Fruit fly (Drosophila melanogaster) whole organism, embryonic: ENCODE data around the gene toe.
A peak's percentile ranks its signal among the peaks of the same experiment; 100 is the strongest.

Experiments used
- ATbp ChIP-seq: fragments of 200-800 bp; sonication (Bioruptor generic); optimal IDR thresholded peaks from 2 replicates; lab custom pipeline; 2017; ENCODE audit warnings: missing biosample characterization, mild to moderate bottlenecking, missing genetic modification characterization, missing genetic modification reagents
- Antp ChIP-seq: fragments of 200-800 bp; sonication (Bioruptor generic); optimal IDR thresholded peaks from 3 replicates; lab custom pipeline; 2016; ENCODE audit warnings: missing biosample characterization, missing genetic modification characterization
- CG10654 ChIP-seq: fragments of 200-800 bp; sonication (Bioruptor generic); optimal IDR thresholded peaks from 2 replicates; lab custom pipeline; 2016; ENCODE audit warnings: missing biosample characterization, missing genetic modification characterization
- CG12071 ChIP-seq: fragments of 200-800 bp; sonication (Bioruptor generic); optimal IDR thresholded peaks from 3 replicates; lab custom pipeline; 2018; ENCODE audit warnings: missing biosample characterization, mild to moderate bottlenecking, missing genetic modification characterization
- CG12236 ChIP-seq: fragments of 200-800 bp; sonication (Bioruptor generic); optimal IDR thresholded peaks from 2 replicates; lab custom pipeline; 2016; ENCODE audit warnings: missing biosample characterization, missing genetic modification characterization
- CG1233 ChIP-seq: fragments of 200-800 bp; sonication (Bioruptor generic); optimal IDR thresholded peaks from 4 replicates; lab custom pipeline; 2018; ENCODE audit warnings: missing biosample characterization, mild to moderate bottlenecking, missing genetic modification characterization
- CG12659 ChIP-seq: fragments of 200-800 bp; sonication (Bioruptor generic); optimal IDR thresholded peaks from 3 replicates; lab custom pipeline; 2017; ENCODE audit warnings: mild to moderate bottlenecking, missing biosample characterization, missing genetic modification reagents, missing genetic modification characterization
- CG14441 ChIP-seq: fragments of 200-800 bp; sonication (Bioruptor generic); IDR thresholded peaks from 2 replicates; pipeline ENCODE4 v1.3.6; 2022; ENCODE audit warnings: missing biosample characterization, missing genetic modification characterization
- CG3065 ChIP-seq: fragments of 200-800 bp; sonication (Bioruptor generic); optimal IDR thresholded peaks from 2 replicates; lab custom pipeline; 2016; ENCODE audit warnings: missing biosample characterization, missing genetic modification characterization
- CG31365 ChIP-seq: fragments of 200-800 bp; sonication (Bioruptor generic); optimal IDR thresholded peaks from 2 replicates; lab custom pipeline; 2018; ENCODE audit warnings: missing biosample characterization, mild to moderate bottlenecking, missing genetic modification characterization
- CG3281 ChIP-seq: fragments of 200-800 bp; sonication (Bioruptor generic); optimal IDR thresholded peaks from 3 replicates; lab custom pipeline; 2017; ENCODE audit warnings: missing biosample characterization, mild to moderate bottlenecking, missing genetic modification characterization
- CG3726 ChIP-seq: fragments of 200-800 bp; sonication (Bioruptor generic); IDR thresholded peaks from 3 replicates; pipeline ENCODE4, ENCODE4 v1.3.6; 2022; ENCODE audit warnings: missing biosample characterization, missing genetic modification characterization
- CG6689 ChIP-seq: fragments of 200-800 bp; sonication (Bioruptor generic); IDR thresholded peaks from 2 replicates; pipeline ENCODE4 v1.3.6; 2022; ENCODE audit warnings: missing biosample characterization, missing genetic modification characterization
- CG7357 ChIP-seq: fragments of 200-800 bp; sonication (Bioruptor generic); IDR thresholded peaks from 3 replicates; pipeline ENCODE4 v1.3.6; 2022; ENCODE audit warnings: missing biosample characterization, missing genetic modification characterization
- CG7987 ChIP-seq: fragments of 200-800 bp; sonication (Bioruptor generic); optimal IDR thresholded peaks from 2 replicates; lab custom pipeline; 2018; ENCODE audit warnings: missing biosample characterization, mild to moderate bottlenecking, missing genetic modification characterization, moderate library complexity
- CG8281 ChIP-seq: fragments of 200-800 bp; sonication (Bioruptor generic); optimal IDR thresholded peaks from 2 replicates; lab custom pipeline; 2018; ENCODE audit warnings: missing biosample characterization, mild to moderate bottlenecking, missing genetic modification characterization, moderate library complexity
- CG8290 ChIP-seq, 3 experiments: fragments of 200-800 bp; sonication (Bioruptor generic); optimal IDR thresholded peaks; 2 replicates each; lab custom pipeline; 2016 to 2019; ENCODE audit warnings: missing biosample characterization in 3 of 3, missing genetic modification characterization in 3 of 3, mild to moderate bottlenecking in 2 of 3, moderate library complexity in 1 of 3
- CG9437 ChIP-seq: fragments of 200-800 bp; sonication (Bioruptor generic); optimal IDR thresholded peaks from 2 replicates; lab custom pipeline; 2018; ENCODE audit warnings: missing biosample characterization, mild to moderate bottlenecking, missing genetic modification characterization
- CG9817 ChIP-seq: fragments of 200-800 bp; sonication (Bioruptor generic); optimal IDR thresholded peaks from 2 replicates; lab custom pipeline; 2018; ENCODE audit warnings: missing biosample characterization, mild to moderate bottlenecking, missing genetic modification characterization, moderate library complexity
- CoRest ChIP-seq: fragments of 200-800 bp; sonication (Bioruptor generic); optimal IDR thresholded peaks from 3 replicates; lab custom pipeline; 2018; ENCODE audit warnings: missing biosample characterization, mild to moderate bottlenecking, missing genetic modification characterization, moderate library complexity
- D ChIP-seq, 2 experiments: fragments of 200-800 bp in 1 of 2; fragments of >200 bp in 1 of 2; sonication (Bioruptor generic) in 1 of 2; optimal IDR thresholded peaks; 2 replicates in 1 of 2; 3 replicates in 1 of 2; lab custom pipeline; 2017; ENCODE audit warnings: mild to moderate bottlenecking in 1 of 2, missing biosample characterization in 1 of 2, missing genetic modification characterization in 1 of 2, missing genetic modification reagents in 1 of 2
- Dip3 ChIP-seq: fragments of 200-800 bp; sonication (Bioruptor generic); optimal IDR thresholded peaks from 3 replicates; lab custom pipeline; 2016; ENCODE audit warnings: missing biosample characterization, missing genetic modification characterization
- Drgx ChIP-seq: fragments of 200-800 bp; sonication (Bioruptor generic); IDR thresholded peaks from 2 replicates; pipeline ENCODE4 v1.3.6; 2022; ENCODE audit warnings: missing biosample characterization, missing genetic modification characterization
- HHEX ChIP-seq: fragments of 200-800 bp; sonication (Bioruptor generic); optimal IDR thresholded peaks from 3 replicates; lab custom pipeline; 2017; ENCODE audit warnings: missing biosample characterization, mild to moderate bottlenecking, missing genetic modification characterization, missing genetic modification reagents
- HLH3B ChIP-seq: fragments of 200-800 bp; sonication (Bioruptor generic); IDR thresholded peaks from 2 replicates; pipeline ENCODE4 v1.3.6; 2022; ENCODE audit warnings: missing biosample characterization, missing genetic modification characterization
- Med ChIP-seq: fragments of 200-800 bp; sonication (Bioruptor generic); peaks from one replicate; lab custom pipeline; 2016; ENCODE audit warnings: missing biosample characterization, missing genetic modification characterization, mild to moderate bottlenecking, inconsistent platforms, moderate library complexity
- Mrtf ChIP-seq: fragments of 200-800 bp; sonication (Bioruptor generic); IDR thresholded peaks from 3 replicates; pipeline ENCODE4 v1.3.6; 2022; ENCODE audit warnings: missing biosample characterization, missing genetic modification characterization
- Myb ChIP-seq: fragments of 200-800 bp; sonication (Bioruptor generic); optimal IDR thresholded peaks from 2 replicates; lab custom pipeline; 2016; ENCODE audit warnings: missing biosample characterization, missing genetic modification characterization
- NC2β ChIP-seq: fragments of 200-800 bp; sonication (Bioruptor generic); optimal IDR thresholded peaks from 2 replicates; lab custom pipeline; 2016; ENCODE audit warnings: missing biosample characterization, missing genetic modification characterization
- Sox102F ChIP-seq: fragments of 200-800 bp; sonication (Bioruptor generic); optimal IDR thresholded peaks from 2 replicates; lab custom pipeline; 2018; ENCODE audit warnings: missing biosample characterization, mild to moderate bottlenecking, missing genetic modification characterization, moderate library complexity
- Stat92E ChIP-seq, 3 experiments: fragments of >200 bp in 2 of 3; fragments of 200-800 bp in 1 of 3; sonication (Bioruptor generic) in 1 of 3; optimal IDR thresholded peaks; 2 replicates each; lab custom pipeline; 2017 to 2019; ENCODE audit warnings: missing biosample characterization in 3 of 3, missing genetic modification characterization in 3 of 3, mild to moderate bottlenecking in 1 of 3, moderate library complexity in 1 of 3
- Taf1 ChIP-seq: fragments of 200-800 bp; sonication (Bioruptor generic); IDR thresholded peaks from 2 replicates; pipeline ENCODE4 v1.3.6; 2022; ENCODE audit warnings: missing biosample characterization, missing genetic modification characterization
- Vsx1 ChIP-seq: fragments of 200-800 bp; sonication (Bioruptor generic); optimal IDR thresholded peaks from 2 replicates; lab custom pipeline; 2017; ENCODE audit warnings: missing biosample characterization, mild to moderate bottlenecking, missing genetic modification characterization, missing genetic modification reagents
- cwo ChIP-seq: fragments of 200-800 bp; sonication (Bioruptor generic); optimal IDR thresholded peaks from 3 replicates; lab custom pipeline; 2017; ENCODE audit warnings: missing biosample characterization, missing genetic modification characterization, mild to moderate bottlenecking, moderate library complexity, missing genetic modification reagents
- dan ChIP-seq: fragments of 200-800 bp; sonication (Bioruptor generic); IDR thresholded peaks from 2 replicates; pipeline ENCODE4 v1.3.6; 2022; ENCODE audit warnings: missing biosample characterization, missing genetic modification characterization
- fu2 ChIP-seq: fragments of 200-800 bp; sonication (Bioruptor generic); optimal IDR thresholded peaks from 2 replicates; lab custom pipeline; 2016; ENCODE audit warnings: missing biosample characterization, missing genetic modification characterization
- gt ChIP-seq: fragments of 200-800 bp; sonication (Bioruptor generic); IDR thresholded peaks from 2 replicates; pipeline ENCODE4 v1.3.6; 2022; ENCODE audit warnings: missing biosample characterization, missing genetic modification characterization
- h ChIP-seq: fragments of >200 bp; optimal IDR thresholded peaks from 2 replicates; lab custom pipeline; 2017
- klu ChIP-seq: fragments of 200-800 bp; sonication (Bioruptor generic); IDR thresholded peaks from 2 replicates; pipeline ENCODE4 v1.3.6; 2022; ENCODE audit warnings: missing biosample characterization, missing genetic modification characterization
- pan ChIP-seq, 4 experiments: fragments of >200 bp in 3 of 4; fragments of 200-800 bp in 1 of 4; sonication (Bioruptor generic) in 1 of 4; optimal IDR thresholded peaks in 3 of 4; IDR thresholded peaks in 1 of 4; 2 replicates each; pipeline versions ENCODE4 v1.3.6 to Lab custom; 2017 to 2022; ENCODE audit warnings: missing biosample characterization in 2 of 4, missing genetic modification characterization in 2 of 4, mixed read lengths in 1 of 4
- pita ChIP-seq: fragments of 200-800 bp; sonication (Bioruptor generic); optimal IDR thresholded peaks from 2 replicates; lab custom pipeline; 2017; ENCODE audit warnings: missing biosample characterization, mild to moderate bottlenecking, missing genetic modification characterization
- pum ChIP-seq: fragments of 200-800 bp; sonication (Bioruptor generic); optimal IDR thresholded peaks from 2 replicates; lab custom pipeline; 2016; ENCODE audit warnings: missing biosample characterization, missing genetic modification characterization
- ranshi ChIP-seq: fragments of 200-800 bp; sonication (Bioruptor generic); IDR thresholded peaks from 2 replicates; pipeline ENCODE4 v1.3.6; 2022; ENCODE audit warnings: missing biosample characterization, missing genetic modification characterization
- sna ChIP-seq: fragments of 200-800 bp; sonication (Bioruptor generic); IDR thresholded peaks from 2 replicates; pipeline ENCODE4 v1.3.6; 2022; ENCODE audit warnings: missing biosample characterization, missing genetic modification characterization; ENCODE audit not compliant: partially characterized antibody
- stc ChIP-seq: fragments of 200-800 bp; sonication (Bioruptor generic); IDR thresholded peaks from 2 replicates; pipeline ENCODE4 v1.3.6; 2022; ENCODE audit warnings: missing biosample characterization, missing genetic modification characterization
- tx ChIP-seq: fragments of 200-800 bp; sonication (Bioruptor generic); optimal IDR thresholded peaks from 2 replicates; lab custom pipeline; 2016; ENCODE audit warnings: missing biosample characterization, missing genetic modification characterization
- usp ChIP-seq: fragments of >200 bp; optimal IDR thresholded peaks from 2 replicates; lab custom pipeline; 2017; ENCODE audit warnings: missing biosample characterization, missing genetic modification characterization
- wdn ChIP-seq: fragments of 200-800 bp; sonication (Bioruptor generic); IDR thresholded peaks from 2 replicates; pipeline ENCODE4 v1.3.6; 2022; ENCODE audit warnings: missing biosample characterization, missing genetic modification characterization
- wek ChIP-seq: fragments of 200-800 bp; sonication (Bioruptor generic); optimal IDR thresholded peaks from 3 replicates; lab custom pipeline; 2018; ENCODE audit warnings: missing biosample characterization, mild to moderate bottlenecking, missing genetic modification characterization, moderate library complexity
- wor ChIP-seq: fragments of 200-800 bp; sonication (Bioruptor generic); IDR thresholded peaks from 2 replicates; pipeline ENCODE4 v1.3.6; 2022; ENCODE audit warnings: missing biosample characterization, missing genetic modification characterization
- zfh2 ChIP-seq: fragments of 200-800 bp; sonication (Bioruptor generic); optimal IDR thresholded peaks from 2 replicates; lab custom pipeline; 2016; ENCODE audit warnings: missing biosample characterization, missing genetic modification characterization

The toe gene

dm6 chr3L:12392758-12393157 is 39.7 kb downstream of the toe start (continued):
- TF ChIP-seq ATbp (peak; percentile 30), ranshi (no peak), CG1233 (GFP tag; lab: Kevin White, UChicago) (no peak), CG6689 (GFP tag; lab: Robert Waterston, UW) (no peak), Vsx1 (GFP tag; lab: Kevin White, UChicago) (peak; percentile 66), Antp (no peak), tx (GFP tag; lab: Kevin White, UChicago) (no peak), pita (GFP tag; lab: Kevin White, UChicago) (no peak), CoRest (tag; lab: Kevin White, UChicago) (no peak), gt (GFP tag; lab: Robert Waterston, UW) (no peak), sna (GFP tag; lab: Robert Waterston, UW) (no peak), Sox102F (GFP tag; lab: Kevin White, UChicago) (no peak), NC2β (GFP tag; lab: Kevin White, UChicago) (no peak), HLH3B (GFP tag; lab: Robert Waterston, UW) (no peak), wdn (GFP tag; lab: Robert Waterston, UW) (no peak), Med (GFP tag; lab: Kevin White, UChicago) (peak; percentile 63), cwo (no peak), Myb (no peak), CG3726 (GFP tag; lab: Robert Waterston, UW) (no peak), CG31365 (tag; lab: Kevin White, UChicago) (peak; percentile 13), CG12071 (peak; percentile 43), CG8290 (GFP tag; optimal IDR thresholded peaks at IDR 0.05; lab: Kevin White, UChicago) (no peak), CG8290 (tag; optimal IDR thresholded peaks at IDR 0.05; lab: Kevin White, UChicago) (no peak), CG12236 (GFP tag; lab: Kevin White, UChicago) (no peak), HHEX (GFP tag; lab: Kevin White, UChicago) (no peak), usp (no peak), dan (GFP tag; lab: Robert Waterston, UW) (no peak), CG7357 (GFP tag; lab: Robert Waterston, UW) (no peak), Mrtf (GFP tag; lab: Robert Waterston, UW) (no peak), D (optimal IDR thresholded peaks at IDR 0.05; lab: Kevin White, UChicago) (no peak), D (GFP tag; optimal IDR thresholded peaks at IDR 0.05; lab: Kevin White, UChicago) (no peak), stc (GFP tag; lab: Robert Waterston, UW) (no peak), wor (GFP tag; lab: Robert Waterston, UW) (no peak), Drgx (no peak), CG14441 (GFP tag; lab: Robert Waterston, UW) (no peak), Dip3 (GFP tag; lab: Kevin White, UChicago) (no peak), pum (GFP tag; lab: Kevin White, UChicago) (no peak), pan (optimal IDR thresholded peaks at IDR 0.05; lab: Kevin White, UChicago) (no peak), pan (GFP tag; optimal IDR thresholded peaks at IDR 0.05 in 1 of 2, IDR thresholded peaks at IDR 0.05 in 1 of 2) (no peak), fu2 (GFP tag; lab: Kevin White, UChicago) (no peak), Taf1 (GFP tag; lab: Robert Waterston, UW) (no peak), CG3065 (GFP tag; lab: Kevin White, UChicago) (no peak), CG10654 (GFP tag; lab: Kevin White, UChicago) (no peak), klu (GFP tag; lab: Robert Waterston, UW) (no peak), zfh2 (GFP tag; lab: Kevin White, UChicago) (no peak), CG7987 (GFP tag; lab: Kevin White, UChicago) (peak; percentile 37), CG3281 (GFP tag; lab: Kevin White, UChicago) (peak; percentile 9), wek (peak; percentile 43), CG8281 (no peak), Stat92E (GFP tag; optimal IDR thresholded peaks at IDR 0.05; lab: Kevin White, UChicago) (no peak), CG9817 (tag; lab: Kevin White, UChicago) (no peak), CG9437 (GFP tag; lab: Kevin White, UChicago) (no peak), h (lab: Kevin White, UChicago) (no peak), CG12659 (GFP tag; lab: Kevin White, UChicago) (no peak)
